Worm (Caenorhabditis elegans): ENCODE results near the gene F53E4.1.

ce11 chrV:15693682-15694081 is 25.6 kb upstream of the F53E4.1 start, which contains the start of gene nhr-198:
- TF ChIP-seq tbx-2 (tag; optimal IDR thresholded peaks at IDR 0.05) (no peak), pqm-1 (tag; optimal IDR thresholded peaks at IDR 0.05) (no peak), nhr-11 (tag; optimal IDR thresholded peaks at IDR 0.05) (no peak)
